Worm (Caenorhabditis elegans) whole organism, young adult: Measurements from ENCODE around the gene srx-13.

ENCODE experiments used
- B0019.2 ChIP-seq: fragments of 200-800 bp; sonication (Bioruptor generic); conservative IDR thresholded peaks from 2 replicates; pipeline ENCODE4 v1.3.6; 2022; ENCODE audit warnings: missing genetic modification reagents, missing genetic modification characterization, missing compliant biosample characterization
- D2030.7 ChIP-seq: fragments of 200-800 bp; sonication (Bioruptor generic); IDR thresholded peaks from 2 replicates; pipeline ENCODE4 v1.3.6; 2022; ENCODE audit warnings: missing genetic modification reagents, missing genetic modification characterization, missing compliant biosample characterization
- F37B4.10 ChIP-seq: fragments of 200-800 bp; sonication (Bioruptor generic); IDR thresholded peaks from 2 replicates; pipeline ENCODE4 v1.3.6; 2022; ENCODE audit warnings: missing genetic modification characterization, missing compliant biosample characterization
- Y79H2A.3 ChIP-seq: fragments of 200-800 bp; sonication (Bioruptor generic); conservative IDR thresholded peaks from 2 replicates; pipeline ENCODE4 v1.3.6; 2022; ENCODE audit warnings: missing genetic modification reagents, missing genetic modification characterization, missing compliant biosample characterization
- attf-3 ChIP-seq: fragments of 200-800 bp; sonication (Bioruptor generic); conservative IDR thresholded peaks from 2 replicates; pipeline ENCODE4 v1.3.6; 2022; ENCODE audit warnings: missing genetic modification reagents, missing genetic modification characterization, missing compliant biosample characterization
- chd-7 ChIP-seq: sonication (generic microtip); optimal IDR thresholded peaks from 2 replicates; lab custom pipeline; 2016; ENCODE audit warnings: mild to moderate bottlenecking, missing genetic modification characterization, moderate library complexity, missing compliant biosample characterization
- hrde-1 ChIP-seq: sonication (generic microtip); optimal IDR thresholded peaks from 2 replicates; lab custom pipeline; 2016; ENCODE audit warnings: missing genetic modification characterization, mild to moderate bottlenecking, missing compliant biosample characterization, moderate library complexity, missing genotype, missing genetic modification reagents, borderline replicate concordance
- let-607 ChIP-seq, 2 experiments: fragments of 200-800 bp in 1 of 2; sonication (Bioruptor generic) in 1 of 2; sonication (generic microtip) in 1 of 2; optimal IDR thresholded peaks; 2 replicates each; lab custom pipeline; 2016 to 2018; ENCODE audit warnings: mild to moderate bottlenecking in 2 of 2, missing compliant biosample characterization in 2 of 2, missing genetic modification characterization in 2 of 2, moderate library complexity in 2 of 2, missing genotype in 1 of 2
- madf-10 ChIP-seq: sonication (generic microtip); optimal IDR thresholded peaks from 2 replicates; lab custom pipeline; 2016; ENCODE audit warnings: mild to moderate bottlenecking, missing genetic modification characterization, missing compliant biosample characterization
- repo-1 ChIP-seq: sonication (generic microtip); optimal IDR thresholded peaks from 2 replicates; lab custom pipeline; 2017; ENCODE audit warnings: mild to moderate bottlenecking, missing genetic modification characterization, missing compliant biosample characterization
- unc-62 ChIP-seq: fragments of 150-350 bp; optimal IDR thresholded peaks from 2 replicates; lab custom pipeline; 2014; ENCODE audit warnings: missing biosample characterization, missing genetic modification reagents, missing genetic modification characterization
- xnd-1 ChIP-seq: sonication (generic microtip); optimal IDR thresholded peaks from 2 replicates; lab custom pipeline; 2016; ENCODE audit warnings: missing genotype, missing genetic modification reagents, missing genetic modification characterization, missing compliant biosample characterization

DNA sequence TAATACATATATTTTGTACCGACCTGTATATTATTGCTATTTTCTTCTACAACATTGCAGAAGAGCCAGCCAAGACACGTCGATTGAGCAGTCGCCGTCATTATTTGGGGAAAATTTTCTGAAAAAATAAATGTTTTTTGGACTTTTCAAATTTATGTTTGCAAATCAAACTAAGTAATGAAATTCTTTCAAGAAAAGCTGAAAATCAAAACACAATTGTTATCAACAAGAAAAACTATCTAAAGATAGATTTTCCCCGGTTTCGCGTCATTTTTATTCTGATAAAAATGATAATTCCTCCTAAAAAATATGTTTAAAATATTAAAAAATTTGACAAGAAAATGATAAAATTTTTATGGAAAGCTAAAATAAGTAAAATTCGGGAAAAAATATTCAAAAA is 39.5 kb upstream of the srx-13 start, which contains the start of gene C50A2.3:
- TF ChIP-seq B0019.2 (no peak), Y79H2A.3 (GFP tag; lab: Robert Waterston, UW) (no peak), xnd-1 (tag; lab: Kevin White, UChicago) (no peak), D2030.7 (GFP tag; lab: Robert Waterston, UW) (no peak), unc-62 (GFP tag; lab: Kevin White, UChicago) (no peak), F37B4.10 (GFP tag; lab: Robert Waterston, UW) (no peak), let-607 (tag; optimal IDR thresholded peaks at IDR 0.05; lab: Kevin White, UChicago) (no peak), chd-7 (tag; lab: Kevin White, UChicago) (no peak), repo-1 (no peak), attf-3 (GFP tag; lab: Robert Waterston, UW) (no peak), madf-10 (tag; lab: Kevin White, UChicago) (no peak), hrde-1 (tag; lab: Kevin White, UChicago) (no peak)
